Fruit fly (Drosophila melanogaster) whole organism, embryonic: ENCODE measurements around the gene CG14154.

Experiments
- B-H1 ChIP-seq: fragments of 200-800 bp; sonication (Bioruptor generic); IDR thresholded peaks from 3 replicates; pipeline ENCODE4 v1.3.6; 2022; ENCODE audit warnings: missing biosample characterization, missing genetic modification characterization
- CG11696 ChIP-seq: fragments of 200-800 bp; sonication (Bioruptor generic); IDR thresholded peaks from 2 replicates; pipeline ENCODE4 v1.3.6; 2022; ENCODE audit warnings: missing biosample characterization, missing genetic modification characterization
- CG12219 ChIP-seq: fragments of 200-800 bp; sonication (Bioruptor generic); optimal IDR thresholded peaks from 3 replicates; lab custom pipeline; 2018; ENCODE audit warnings: missing biosample characterization, mild to moderate bottlenecking, missing genetic modification characterization
- CG12236 ChIP-seq: fragments of 200-800 bp; sonication (Bioruptor generic); optimal IDR thresholded peaks from 2 replicates; lab custom pipeline; 2016; ENCODE audit warnings: missing biosample characterization, missing genetic modification characterization
- CG14667 ChIP-seq: fragments of 200-800 bp; sonication (Bioruptor generic); IDR thresholded peaks from 2 replicates; pipeline ENCODE4 v1.3.6; 2022; ENCODE audit warnings: missing biosample characterization, missing genetic modification characterization
- CG1603 ChIP-seq: fragments of 200-800 bp; sonication (Bioruptor generic); optimal IDR thresholded peaks from 2 replicates; lab custom pipeline; 2019; ENCODE audit warnings: missing biosample characterization, mild to moderate bottlenecking, missing genetic modification characterization, moderate library complexity
- CG1792 ChIP-seq: fragments of 200-800 bp; sonication (Bioruptor generic); optimal IDR thresholded peaks from 2 replicates; lab custom pipeline; 2016; ENCODE audit warnings: missing biosample characterization, missing genetic modification characterization
- CG31365 ChIP-seq: fragments of 200-800 bp; sonication (Bioruptor generic); optimal IDR thresholded peaks from 2 replicates; lab custom pipeline; 2018; ENCODE audit warnings: missing biosample characterization, mild to moderate bottlenecking, missing genetic modification characterization
- CG43689 ChIP-seq: fragments of 200-800 bp; sonication (Bioruptor generic); IDR thresholded peaks from 2 replicates; pipeline ENCODE4 v1.3.6; 2022; ENCODE audit warnings: missing biosample characterization, missing genetic modification characterization
- CG4404 ChIP-seq: fragments of 200-800 bp; sonication (Bioruptor generic); IDR thresholded peaks from 2 replicates; pipeline ENCODE4 v1.3.6; 2022; ENCODE audit warnings: missing biosample characterization, missing genetic modification characterization
- CG4424 ChIP-seq: fragments of 200-800 bp; sonication (Bioruptor generic); optimal IDR thresholded peaks from 3 replicates; lab custom pipeline; 2016; ENCODE audit warnings: missing biosample characterization, missing genetic modification characterization
- CG4730 ChIP-seq: fragments of 200-800 bp; sonication (Bioruptor generic); IDR thresholded peaks from 2 replicates; pipeline ENCODE4 v1.3.6; 2022; ENCODE audit warnings: missing biosample characterization, missing genetic modification characterization
- CG4820 ChIP-seq: fragments of 200-800 bp; sonication (Bioruptor generic); optimal IDR thresholded peaks from 3 replicates; lab custom pipeline; 2016; ENCODE audit warnings: missing biosample characterization, missing genetic modification characterization
- CG4854 ChIP-seq: fragments of 200-800 bp; sonication (Bioruptor generic); optimal IDR thresholded peaks from 2 replicates; lab custom pipeline; 2016; ENCODE audit warnings: missing biosample characterization, missing genetic modification characterization, inconsistent platforms
- CG6683 ChIP-seq: fragments of 200-800 bp; sonication (Bioruptor generic); optimal IDR thresholded peaks from 2 replicates; lab custom pipeline; 2017; ENCODE audit warnings: missing biosample characterization, mild to moderate bottlenecking, missing genetic modification characterization, missing genetic modification reagents
- CG8924 ChIP-seq: fragments of 200-800 bp; optimal IDR thresholded peaks from 3 replicates; lab custom pipeline; 2019; ENCODE audit warnings: missing biosample characterization, mild to moderate bottlenecking, missing genetic modification characterization, moderate library complexity
- Chrac-16 ChIP-seq: fragments of 200-800 bp; sonication (Bioruptor generic); optimal IDR thresholded peaks from 3 replicates; lab custom pipeline; 2016; ENCODE audit warnings: missing biosample characterization, missing genetic modification characterization
- Elba2 ChIP-seq: fragments of 200-800 bp; sonication (Bioruptor generic); optimal IDR thresholded peaks from 3 replicates; lab custom pipeline; 2016; ENCODE audit warnings: missing biosample characterization, missing genetic modification characterization
- HLH3B ChIP-seq: fragments of 200-800 bp; sonication (Bioruptor generic); IDR thresholded peaks from 2 replicates; pipeline ENCODE4 v1.3.6; 2022; ENCODE audit warnings: missing biosample characterization, missing genetic modification characterization
- Hr3 ChIP-seq: fragments of 200-800 bp; sonication (Bioruptor generic); optimal IDR thresholded peaks from 3 replicates; lab custom pipeline; 2016; ENCODE audit warnings: missing biosample characterization, missing genetic modification characterization
- Lhr ChIP-seq: fragments of 200-800 bp; sonication (Bioruptor generic); optimal IDR thresholded peaks from 3 replicates; lab custom pipeline; 2017; ENCODE audit warnings: mild to moderate bottlenecking, missing biosample characterization, missing genetic modification reagents, missing genetic modification characterization
- Mes4 ChIP-seq: fragments of 200-800 bp; sonication (Bioruptor generic); optimal IDR thresholded peaks from 2 replicates; lab custom pipeline; 2016; ENCODE audit warnings: missing biosample characterization, missing genetic modification characterization
- Neu2 ChIP-seq: fragments of 200-800 bp; sonication (Bioruptor generic); optimal IDR thresholded peaks from 3 replicates; lab custom pipeline; 2016; ENCODE audit warnings: missing biosample characterization, missing genetic modification characterization, borderline replicate concordance
- Six4 ChIP-seq: fragments of 200-800 bp; sonication (Bioruptor generic); optimal IDR thresholded peaks from 2 replicates; lab custom pipeline; 2016; ENCODE audit warnings: missing biosample characterization, missing genetic modification characterization
- Tbp ChIP-seq: fragments of >200 bp; optimal IDR thresholded peaks from 2 replicates; lab custom pipeline; 2018; ENCODE audit warnings: missing biosample characterization, missing genetic modification characterization
- Vsx1 ChIP-seq: fragments of 200-800 bp; sonication (Bioruptor generic); optimal IDR thresholded peaks from 2 replicates; lab custom pipeline; 2017; ENCODE audit warnings: missing biosample characterization, mild to moderate bottlenecking, missing genetic modification characterization, missing genetic modification reagents
- abd-A ChIP-seq: fragments of 200-800 bp; sonication (Bioruptor generic); optimal IDR thresholded peaks from 3 replicates; lab custom pipeline; 2019; ENCODE audit warnings: missing biosample characterization, mild to moderate bottlenecking, missing genetic modification characterization, moderate library complexity
- al ChIP-seq: fragments of 200-800 bp; sonication (Bioruptor generic); IDR thresholded peaks from 2 replicates; pipeline ENCODE4 v1.3.6; 2022; ENCODE audit warnings: missing biosample characterization, missing genetic modification characterization
- ato ChIP-seq: fragments of 200-800 bp; sonication (Bioruptor generic); IDR thresholded peaks from 2 replicates; pipeline ENCODE4 v1.3.6; 2022; ENCODE audit warnings: missing biosample characterization, missing genetic modification characterization; ENCODE audit not compliant: partially characterized antibody
- btn ChIP-seq: fragments of 200-800 bp; sonication (Bioruptor generic); optimal IDR thresholded peaks from 2 replicates; lab custom pipeline; 2016; ENCODE audit warnings: missing biosample characterization, missing genetic modification characterization
- dati ChIP-seq: fragments of 200-800 bp; sonication (Bioruptor generic); IDR thresholded peaks from 2 replicates; pipeline ENCODE4 v1.3.6; 2022; ENCODE audit warnings: missing biosample characterization, missing genetic modification characterization
- dmrt11E ChIP-seq: fragments of 200-800 bp; sonication (Bioruptor generic); optimal IDR thresholded peaks from 3 replicates; lab custom pipeline; 2018; ENCODE audit warnings: missing biosample characterization, mild to moderate bottlenecking, missing genetic modification characterization, moderate library complexity
- emc ChIP-seq: fragments of 200-800 bp; sonication (Bioruptor generic); optimal IDR thresholded peaks from 2 replicates; lab custom pipeline; 2016; ENCODE audit warnings: missing biosample characterization, missing genetic modification characterization
- fd102C ChIP-seq: fragments of 200-800 bp; sonication (Bioruptor generic); optimal IDR thresholded peaks from 2 replicates; lab custom pipeline; 2018; ENCODE audit warnings: missing biosample characterization, mild to moderate bottlenecking, missing genetic modification characterization, moderate library complexity
- gsb-n ChIP-seq: fragments of 200-800 bp; sonication (Bioruptor generic); optimal IDR thresholded peaks from 3 replicates; lab custom pipeline; 2018; ENCODE audit warnings: missing biosample characterization, mild to moderate bottlenecking, missing genetic modification characterization
- insv ChIP-seq, 2 experiments: fragments of 200-800 bp; sonication (Bioruptor generic); optimal IDR thresholded peaks; 3 replicates each; lab custom pipeline; 2016 to 2018; ENCODE audit warnings: missing biosample characterization in 2 of 2, missing genetic modification characterization in 2 of 2
- jigr1 ChIP-seq: fragments of 200-800 bp; sonication (Bioruptor generic); IDR thresholded peaks from 3 replicates; pipeline ENCODE4 v1.3.6; 2022; ENCODE audit warnings: missing biosample characterization, missing genetic modification characterization
- lola ChIP-seq, 3 experiments: fragments of >200 bp in 2 of 3; fragments of 200-800 bp in 1 of 3; sonication (Bioruptor generic) in 1 of 3; optimal IDR thresholded peaks; 2 replicates each; lab custom pipeline; 2017 to 2019; ENCODE audit warnings: missing biosample characterization in 3 of 3, missing genetic modification characterization in 3 of 3, mild to moderate bottlenecking in 1 of 3, moderate library complexity in 1 of 3
- mam ChIP-seq: fragments of 200-800 bp; sonication (Bioruptor generic); optimal IDR thresholded peaks from 3 replicates; lab custom pipeline; 2016; ENCODE audit warnings: missing biosample characterization, missing genetic modification characterization
- nom ChIP-seq: fragments of 200-800 bp; sonication (Bioruptor generic); optimal IDR thresholded peaks from 2 replicates; lab custom pipeline; 2017; ENCODE audit warnings: missing biosample characterization, missing genetic modification characterization, mild to moderate bottlenecking, moderate library complexity, missing genetic modification reagents
- phol ChIP-seq: fragments of 200-800 bp; sonication (Bioruptor generic); optimal IDR thresholded peaks from 3 replicates; lab custom pipeline; 2018; ENCODE audit warnings: missing biosample characterization, mild to moderate bottlenecking, missing genetic modification characterization, moderate library complexity
- prd ChIP-seq, 3 experiments: fragments of >200 bp in 2 of 3; fragments of 200-800 bp in 1 of 3; sonication (Bioruptor generic) in 1 of 3; optimal IDR thresholded peaks in 2 of 3; IDR thresholded peaks in 1 of 3; 2 replicates in 2 of 3; 3 replicates in 1 of 3; pipeline versions ENCODE4 v1.3.6 to Lab custom; 2017 to 2022; ENCODE audit warnings: missing biosample characterization in 1 of 3, missing genetic modification characterization in 1 of 3
- pros ChIP-seq: fragments of 200-800 bp; sonication (Bioruptor generic); optimal IDR thresholded peaks from 3 replicates; lab custom pipeline; 2019; ENCODE audit warnings: missing biosample characterization, mild to moderate bottlenecking, missing genetic modification characterization, moderate library complexity
- repo ChIP-seq: fragments of 200-800 bp; sonication (Bioruptor generic); optimal IDR thresholded peaks from 2 replicates; lab custom pipeline; 2016; ENCODE audit warnings: missing biosample characterization, missing genetic modification characterization
- row ChIP-seq: fragments of 200-800 bp; sonication (Bioruptor generic); IDR thresholded peaks from 3 replicates; pipeline ENCODE4 v1.3.6; 2022; ENCODE audit warnings: missing biosample characterization, missing genetic modification characterization
- salm ChIP-seq: fragments of 200-800 bp; sonication (Bioruptor generic); optimal IDR thresholded peaks from 2 replicates; lab custom pipeline; 2018; ENCODE audit warnings: missing biosample characterization, mild to moderate bottlenecking, missing genetic modification characterization
- sens ChIP-seq: fragments of 200-800 bp; sonication (Bioruptor generic); peaks from one replicate; lab custom pipeline; 2016; ENCODE audit warnings: missing biosample characterization, missing genetic modification characterization
- seq ChIP-seq: fragments of 200-800 bp; sonication (Bioruptor generic); IDR thresholded peaks from 2 replicates; pipeline ENCODE4 v1.3.6; 2022; ENCODE audit warnings: missing biosample characterization, missing genetic modification characterization
- wek ChIP-seq: fragments of 200-800 bp; sonication (Bioruptor generic); optimal IDR thresholded peaks from 3 replicates; lab custom pipeline; 2018; ENCODE audit warnings: missing biosample characterization, mild to moderate bottlenecking, missing genetic modification characterization, moderate library complexity

Gene CG14154

dm6 chr3L:10665433-10666150, 23.9 kb downstream of the CG14154 start (continued):
- TF ChIP-seq CG4854 (GFP tag; lab: Kevin White, UChicago) (peak; percentile 88), B-H1 (GFP tag; lab: Robert Waterston, UW) (peak; percentile 89), Neu2 (GFP tag; lab: Kevin White, UChicago) (peak; percentile 71), Six4 (peak; percentile 96), HLH3B (GFP tag; lab: Robert Waterston, UW) (peak; percentile 92), CG1792 (GFP tag; lab: Kevin White, UChicago) (peak; percentile 73), CG43689 (peak; percentile 67; the same call in 1 of the 2 replicates), btn (GFP tag; lab: Kevin White, UChicago) (peak; percentile 84), pros (peak; percentile 92), Mes4 (GFP tag; lab: Kevin White, UChicago) (peak; percentile 84), phol (tag; lab: Kevin White, UChicago) (peak; percentile 98), Elba2 (peak; percentile 66), prd (optimal IDR thresholded peaks at IDR 0.05; lab: Kevin White, UChicago) (no peak), prd (GFP tag; IDR thresholded peaks at IDR 0.05; lab: Robert Waterston, UW) (peak; percentile 94), ato (no peak), emc (GFP tag; lab: Kevin White, UChicago) (peak; percentile 78), insv (GFP tag; optimal IDR thresholded peaks at IDR 0.05; lab: Kevin White, UChicago) (peak in 1 of 2 experiments; percentile 83), CG4730 (peak; percentile 87), dmrt11E (peak; percentile 98), Lhr (GFP tag; lab: Kevin White, UChicago) (peak; percentile 96), nom (GFP tag; lab: Kevin White, UChicago) (peak; percentile 96), fd102C (GFP tag; lab: Kevin White, UChicago) (peak; percentile 90), jigr1 (GFP tag; lab: Robert Waterston, UW) (peak; percentile 88), sens (GFP tag; lab: Kevin White, UChicago) (peak; percentile 98), CG4404 (peak; percentile 90), CG12219 (GFP tag; lab: Kevin White, UChicago) (peak; percentile 97), gsb-n (tag; lab: Kevin White, UChicago) (peak; percentile 98), CG31365 (peak; percentile 80), repo (GFP tag; lab: Kevin White, UChicago) (peak; percentile 69), mam (peak; percentile 76), abd-A (peak; percentile 91), salm (tag; lab: Kevin White, UChicago) (peak; percentile 97), CG1603 (tag; lab: Kevin White, UChicago) (peak; percentile 91), wek (peak; percentile 87), Vsx1 (peak; percentile 96), lola (GFP tag; optimal IDR thresholded peaks at IDR 0.05; lab: Kevin White, UChicago) (peak in 1 of 3 experiments; percentile 99), CG8924 (tag; lab: Kevin White, UChicago) (peak; percentile 99), row (GFP tag; lab: Robert Waterston, UW) (peak; percentile 97), al (GFP tag; lab: Robert Waterston, UW) (peak; percentile 86), Tbp (GFP tag; lab: Kevin White, UChicago) (no peak), CG12236 (GFP tag; lab: Kevin White, UChicago) (peak; percentile 79), Hr3 (GFP tag; lab: Kevin White, UChicago) (peak; percentile 96), Chrac-16 (GFP tag; lab: Kevin White, UChicago) (peak; percentile 94), dati (GFP tag; lab: Robert Waterston, UW) (peak; percentile 81), CG6683 (GFP tag; lab: Kevin White, UChicago) (peak; percentile 94), CG14667 (GFP tag; lab: Robert Waterston, UW) (peak; percentile 86), CG11696 (GFP tag; lab: Robert Waterston, UW) (peak; percentile 98), CG4820 (peak; percentile 94), CG4424 (GFP tag; lab: Kevin White, UChicago) (peak; percentile 96), seq (GFP tag; lab: Robert Waterston, UW) (peak; percentile 96)
